Fruit fly (Drosophila melanogaster): ENCODE measurements around the gene Ctl2.

Ctl2 gene

dm6 chr3R:29151621-29152092, 28.5 kb downstream of the Ctl2 start, which contains the start of gene eIF2D (continued):
- TF ChIP-seq Ptx1 (GFP tag; IDR thresholded peaks at IDR 0.05): peak; percentile 53
- TF ChIP-seq vvl (GFP tag; IDR thresholded peaks at IDR 0.05): peak; percentile 86
- TF ChIP-seq Dll (GFP tag; IDR thresholded peaks at IDR 0.05; ENCODE audit: partially characterized antibody): no peak
- no peak for TF ChIP-seq bbx (GFP tag; IDR thresholded peaks at IDR 0.05; ENCODE audit: partially characterized antibody)
- TF ChIP-seq CG13894 (tag; optimal IDR thresholded peaks at IDR 0.05): peak; percentile 26
- TF ChIP-seq CG31224 (GFP tag; IDR thresholded peaks at IDR 0.05): no peak; the same call in 1 of the 2 replicates
- no peak for TF ChIP-seq Poxn (GFP tag; IDR thresholded peaks at IDR 0.05)
- TF ChIP-seq Kr (GFP tag; optimal IDR thresholded peaks at IDR 0.05): no peak
- no peak for TF ChIP-seq CG42726 (GFP tag; IDR thresholded peaks at IDR 0.05; ENCODE audit: partially characterized antibody)
- TF ChIP-seq pzg (GFP tag; optimal IDR thresholded peaks at IDR 0.05): peak; percentile 30
- TF ChIP-seq CG14014 (GFP tag; IDR thresholded peaks at IDR 0.05): peak; percentile 53; the same call in 1 of the 2 replicates
- no peak for TF ChIP-seq grn (GFP tag; optimal IDR thresholded peaks at IDR 0.05)
- TF ChIP-seq CG14860 (GFP tag; IDR thresholded peaks at IDR 0.05; ENCODE audit: partially characterized antibody): no peak
- peak; percentile 66 for TF ChIP-seq CG4424 (GFP tag; optimal IDR thresholded peaks at IDR 0.05)
- TF ChIP-seq fu2 (GFP tag; optimal IDR thresholded peaks at IDR 0.05): no peak
- TF ChIP-seq CG6791 (GFP tag; IDR thresholded peaks at IDR 0.05; ENCODE audit: partially characterized antibody): no peak
- peak; percentile 29 for TF ChIP-seq Fer2 (tag; optimal IDR thresholded peaks at IDR 0.05)
- no peak for TF ChIP-seq schlank (tag; optimal IDR thresholded peaks at IDR 0.05)
- peak; percentile 36 for TF ChIP-seq ATbp (GFP tag; optimal IDR thresholded peaks at IDR 0.05)
- TF ChIP-seq ro (GFP tag; IDR thresholded peaks at IDR 0.05): no peak
- no peak for TF ChIP-seq CG2875 (GFP tag; optimal IDR thresholded peaks at IDR 0.05)
- TF ChIP-seq unpg (GFP tag; optimal IDR thresholded peaks at IDR 0.05): no peak
- no peak for TF ChIP-seq CG31388 (GFP tag; optimal IDR thresholded peaks at IDR 0.05)
- TF ChIP-seq crc (GFP tag; optimal IDR thresholded peaks at IDR 0.05): peak; percentile 36
- no peak for TF ChIP-seq cg (GFP tag; optimal IDR thresholded peaks at IDR 0.05)
- peak; percentile 62 for TF ChIP-seq CG6854 (GFP tag; optimal IDR thresholded peaks at IDR 0.05)
- peak; percentile 29 for TF ChIP-seq zfh2 (GFP tag; optimal IDR thresholded peaks at IDR 0.05)
- TF ChIP-seq CG2678 (tag; optimal IDR thresholded peaks at IDR 0.05): peak; percentile 74
- TF ChIP-seq kah (GFP tag; optimal IDR thresholded peaks at IDR 0.05): peak; percentile 30
- peak; percentile 65 for TF ChIP-seq CG12104 (GFP tag; optimal IDR thresholded peaks at IDR 0.05)
- TF ChIP-seq gcm2 (GFP tag; optimal IDR thresholded peaks at IDR 0.05): no peak
- peak; percentile 43 for TF ChIP-seq CG6254 (GFP tag; optimal IDR thresholded peaks at IDR 0.05)
- TF ChIP-seq da (GFP tag; optimal IDR thresholded peaks at IDR 0.05): no peak
- peak; percentile 29 to 45 for TF ChIP-seq Pdp1 (GFP tag; optimal IDR thresholded peaks at IDR 0.05)
- peak; percentile 27 for TF ChIP-seq Hr3 (GFP tag; optimal IDR thresholded peaks at IDR 0.05)
- TF ChIP-seq peb (GFP tag; IDR thresholded peaks at IDR 0.05): no peak
- peak; percentile 21 for TF ChIP-seq CG9437 (GFP tag; optimal IDR thresholded peaks at IDR 0.05)
- TF ChIP-seq hbn (GFP tag; IDR thresholded peaks at IDR 0.05; ENCODE audit: partially characterized antibody): no peak
- TF ChIP-seq CG10959 (GFP tag; IDR thresholded peaks at IDR 0.05): no peak
- TF ChIP-seq Adf1 (GFP tag; IDR thresholded peaks at IDR 0.05): no peak
- TF ChIP-seq gem (tag; optimal IDR thresholded peaks at IDR 0.05): no peak
- no peak for TF ChIP-seq stwl (tag; optimal IDR thresholded peaks at IDR 0.05)
- TF ChIP-seq bcd (GFP tag; optimal IDR thresholded peaks at IDR 0.05): peak; percentile 33
- TF ChIP-seq CG17612 (GFP tag; IDR thresholded peaks at IDR 0.05): no peak
- TF ChIP-seq D (optimal IDR thresholded peaks at IDR 0.05): no peak
- peak; percentile 46 for TF ChIP-seq D (GFP tag; optimal IDR thresholded peaks at IDR 0.05)
- peak; percentile 41 for TF ChIP-seq dmrt11E (tag; optimal IDR thresholded peaks at IDR 0.05)
- peak; percentile 35 for TF ChIP-seq Spps (tag; optimal IDR thresholded peaks at IDR 0.05)
- TF ChIP-seq CG7357 (GFP tag; IDR thresholded peaks at IDR 0.05): no peak
- TF ChIP-seq CG17186 (GFP tag; optimal IDR thresholded peaks at IDR 0.05): peak; percentile 12
- TF ChIP-seq sens-2 (GFP tag; IDR thresholded peaks at IDR 0.05): peak; percentile 40; the same call in 1 of the 2 replicates
